Fruit fly (Drosophila melanogaster): Measurements from ENCODE around the gene CG3698.

DNA sequence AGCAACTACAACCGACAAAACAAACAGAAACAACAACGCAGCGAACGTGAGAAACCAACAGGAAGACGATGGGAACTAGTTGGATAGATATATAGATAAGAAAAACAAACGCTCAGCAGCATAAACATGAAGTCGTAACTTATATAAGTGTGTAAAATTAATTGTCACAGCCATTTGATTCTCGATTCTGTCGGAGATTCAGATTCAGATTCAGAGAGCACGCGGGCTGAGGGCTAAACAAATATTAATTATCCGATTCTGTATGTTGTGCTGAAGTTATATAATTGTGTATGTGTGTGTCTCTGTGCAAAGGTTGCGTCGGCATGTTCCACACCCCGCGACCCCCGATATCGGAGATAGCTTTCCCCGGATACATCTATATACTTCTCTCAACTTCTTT, 36.0 kb upstream of the CG3698 start:
- TF ChIP-seq h (optimal IDR thresholded peaks at IDR 0.05) (no peak), insv (optimal IDR thresholded peaks at IDR 0.05) (no peak)
